Fruit fly (Drosophila melanogaster): ENCODE data around the gene CG32195.

dm6 chr3L:18079610-18080497, 32.9 kb upstream of the CG32195 start:
- no peak for TF ChIP-seq Sin3A (optimal IDR thresholded peaks at IDR 0.05)
- TF ChIP-seq Myc (optimal IDR thresholded peaks at IDR 0.05): no peak
- no peak for TF ChIP-seq insv (optimal IDR thresholded peaks at IDR 0.05)
- TF ChIP-seq psq (optimal IDR thresholded peaks at IDR 0.05): no peak
- TF ChIP-seq ttk (optimal IDR thresholded peaks at IDR 0.05): no peak
- TF ChIP-seq h (optimal IDR thresholded peaks at IDR 0.05): no peak
